Fruit fly (Drosophila melanogaster): Measurements from ENCODE around the gene rudhira.
A peak's percentile ranks its signal among the peaks of the same experiment; 100 is the strongest.

Gene rudhira

dm6 chrX:11852310-11852709 lies 35.6 kb downstream of the rudhira start, which contains the start of gene p24-1 (continued):
- TF ChIP-seq psq (GFP tag; optimal IDR thresholded peaks at IDR 0.05) (no peak), Doc3 (GFP tag; IDR thresholded peaks at IDR 0.05; ENCODE audit: partially characterized antibody) (peak; percentile 70), CG17385 (GFP tag; optimal IDR thresholded peaks at IDR 0.05) (peak; percentile 8), CoRest (tag; optimal IDR thresholded peaks at IDR 0.05) (peak; percentile 16), CG17359 (tag; optimal IDR thresholded peaks at IDR 0.05) (peak; percentile 23), Eip74EF (GFP tag; optimal IDR thresholded peaks at IDR 0.05) (no peak), CG14667 (GFP tag; IDR thresholded peaks at IDR 0.05) (no peak), prd (optimal IDR thresholded peaks at IDR 0.05) (no peak), prd (GFP tag; IDR thresholded peaks at IDR 0.05) (peak; percentile 5; the same call in 1 of the 3 replicates), tna (GFP tag; IDR thresholded peaks at IDR 0.05; ENCODE audit: partially characterized antibody) (peak; percentile 78), yki (optimal IDR thresholded peaks at IDR 0.05) (no peak), CG6272 (GFP tag; IDR thresholded peaks at IDR 0.05) (no peak), Ets65A (GFP tag) (peak; percentile 96), CG8388 (GFP tag; optimal IDR thresholded peaks at IDR 0.05) (no peak), HmgZ (tag; optimal IDR thresholded peaks at IDR 0.05) (peak; percentile 86), Nf-YA (GFP tag; IDR thresholded peaks at IDR 0.05) (no peak), otp (GFP tag; IDR thresholded peaks at IDR 0.05) (no peak), exex (tag; optimal IDR thresholded peaks at IDR 0.05) (peak; percentile 1), CG4360 (GFP tag; IDR thresholded peaks at IDR 0.05) (no peak), CG14014 (GFP tag; IDR thresholded peaks at IDR 0.05) (no peak), scrt (GFP tag; optimal IDR thresholded peaks at IDR 0.05) (no peak), az2 (GFP tag; optimal IDR thresholded peaks at IDR 0.05) (peak; percentile 9), dm (GFP tag; optimal IDR thresholded peaks at IDR 0.05) (peak; percentile 61), CG12219 (GFP tag; optimal IDR thresholded peaks at IDR 0.05) (no peak), CG16779 (GFP tag; IDR thresholded peaks at IDR 0.05) (peak; percentile 69), amos (GFP tag; IDR thresholded peaks at IDR 0.05; ENCODE audit: partially characterized antibody) (peak; percentile 94), CG17186 (GFP tag; optimal IDR thresholded peaks at IDR 0.05) (peak; percentile 74), Drgx (GFP tag; IDR thresholded peaks at IDR 0.05) (no peak), gro (GFP tag; optimal IDR thresholded peaks at IDR 0.05) (peak; percentile 50), stc (GFP tag; IDR thresholded peaks at IDR 0.05) (no peak; the same call in 1 of the 2 replicates), cg (GFP tag; optimal IDR thresholded peaks at IDR 0.05) (no peak), CG11723 (GFP tag; optimal IDR thresholded peaks at IDR 0.05) (no peak), ftz-f1 (GFP tag; optimal IDR thresholded peaks at IDR 0.05) (peak; percentile 9), Xbp1 (GFP tag; optimal IDR thresholded peaks at IDR 0.05) (peak; percentile 92), Lim3 (GFP tag; IDR thresholded peaks at IDR 0.05) (no peak), crol (GFP tag; IDR thresholded peaks at IDR 0.05) (no peak), CG18764 (GFP tag; optimal IDR thresholded peaks at IDR 0.05) (peak; percentile 23), CG16815 (GFP tag; optimal IDR thresholded peaks at IDR 0.05) (no peak), hb (GFP tag; IDR thresholded peaks at IDR 0.05; ENCODE audit: partially characterized antibody) (peak; percentile 75), CG11456 (GFP tag; IDR thresholded peaks at IDR 0.05) (peak; percentile 60; the same call in 2 of the 3 replicates), CG15073 (GFP tag; optimal IDR thresholded peaks at IDR 0.05) (no peak), ttk (GFP tag; IDR thresholded peaks at IDR 0.05) (no peak), chinmo (GFP tag; IDR thresholded peaks at IDR 0.05; ENCODE audit: partially characterized antibody) (peak; percentile 90; the same call in 2 of the 4 replicates), NC2α (GFP tag; optimal IDR thresholded peaks at IDR 0.05) (no peak), HLH4C (GFP tag; IDR thresholded peaks at IDR 0.05; ENCODE audit: partially characterized antibody) (peak; percentile 83), Neu2 (GFP tag; optimal IDR thresholded peaks at IDR 0.05; ENCODE audit: borderline replicate concordance) (no peak), hkb (optimal IDR thresholded peaks at IDR 0.05) (peak; percentile 47), hkb (GFP tag; IDR thresholded peaks at IDR 0.05) (no peak), lbe (GFP tag; optimal IDR thresholded peaks at IDR 0.05) (peak; percentile 49), bowl (GFP tag; IDR thresholded peaks at IDR 0.05) (no peak), slbo (GFP tag; IDR thresholded peaks at IDR 0.05) (peak; percentile 81), kni (GFP tag; optimal IDR thresholded peaks at IDR 0.05) (no peak)

Measured in whole organism, embryonic.